Fruit fly (Drosophila melanogaster): ENCODE measurements around the gene CG3609.

dm6 chr2L:2362808-2363394, 11.5 kb downstream of the CG3609 start:
- TF ChIP-seq fru (GFP tag; optimal IDR thresholded peaks at IDR 0.05) (peak; percentile 70), GATAd (GFP tag; optimal IDR thresholded peaks at IDR 0.05) (no peak), foxo (GFP tag; optimal IDR thresholded peaks at IDR 0.05) (no peak)
